Worm (Caenorhabditis elegans) whole organism, L4 larva: Measurements from ENCODE around the gene abhd-12.

Experiments
- aly-2 ChIP-seq: sonication (generic microtip); optimal IDR thresholded peaks from 2 replicates; lab custom pipeline; 2018; ENCODE audit warnings: missing biosample characterization, missing genetic modification characterization
- ceh-82 ChIP-seq: sonication (generic microtip); optimal IDR thresholded peaks from 2 replicates; lab custom pipeline; 2017; ENCODE audit warnings: missing biosample characterization, missing genetic modification characterization
- ces-1 ChIP-seq: fragments of 150-350 bp; sonication (generic microtip); optimal IDR thresholded peaks from 4 replicates; lab custom pipeline; 2014; ENCODE audit warnings: missing biosample characterization, missing genetic modification reagents, missing genetic modification characterization
- lir-3 ChIP-seq: sonication (generic microtip); optimal IDR thresholded peaks from 2 replicates; lab custom pipeline; 2016; ENCODE audit warnings: mild to moderate bottlenecking, missing genetic modification characterization, missing compliant biosample characterization
- mdl-1 ChIP-seq, 2 experiments: fragments of 150-350 bp in 1 of 2; sonication (generic microtip) in 1 of 2; optimal IDR thresholded peaks; 2 replicates each; lab custom pipeline; 2014 to 2017; ENCODE audit warnings: missing biosample characterization in 2 of 2, missing genetic modification characterization in 2 of 2

- no peak for TF ChIP-seq ceh-82
- no peak for TF ChIP-seq mdl-1 (tag; optimal IDR thresholded peaks at IDR 0.05; lab: Kevin White, UChicago)
- TF ChIP-seq ces-1 (GFP tag; lab: Kevin White, UChicago), result no peak
- no peak for TF ChIP-seq lir-3 (tag; lab: Kevin White, UChicago)
- TF ChIP-seq aly-2 (tag; lab: Kevin White, UChicago), result no peak
Measured at ce11 chrV:8028825-8029489, 45.3 kb downstream of the abhd-12 start, which contains the start of gene oma-2.
